Fruit fly (Drosophila melanogaster): Measurements from ENCODE around the gene Tsp5D.

Gene Tsp5D

dm6 chrX:6027846-6028245 is 46.8 kb downstream of the Tsp5D start (continued):
- TF ChIP-seq acj6 (GFP tag; optimal IDR thresholded peaks at IDR 0.05) (peak; percentile 48), Hr4 (GFP tag; optimal IDR thresholded peaks at IDR 0.05) (peak; percentile 54), net (GFP tag; optimal IDR thresholded peaks at IDR 0.05) (peak; percentile 38), CG3919 (GFP tag; optimal IDR thresholded peaks at IDR 0.05) (peak; percentile 60), svp (GFP tag) (peak; percentile 61), Ets96B (tag; optimal IDR thresholded peaks at IDR 0.05) (peak; percentile 70), Sox15 (GFP tag; optimal IDR thresholded peaks at IDR 0.05) (no peak), CG8319 (GFP tag; optimal IDR thresholded peaks at IDR 0.05) (peak; percentile 3), CG6792 (GFP tag; optimal IDR thresholded peaks at IDR 0.05) (peak; percentile 23), cyc (GFP tag; optimal IDR thresholded peaks at IDR 0.05) (peak; percentile 34), dac (GFP tag; optimal IDR thresholded peaks at IDR 0.05) (no peak), ss (GFP tag; optimal IDR thresholded peaks at IDR 0.05) (peak; percentile 62 to 73), Eip75B (GFP tag; optimal IDR thresholded peaks at IDR 0.05) (peak; percentile 64), OdsH (GFP tag; optimal IDR thresholded peaks at IDR 0.05) (peak; percentile 37), fd59A (GFP tag; optimal IDR thresholded peaks at IDR 0.05) (peak; percentile 4), Sox14 (GFP tag; optimal IDR thresholded peaks at IDR 0.05) (peak; percentile 49)

- TF ChIP-seq CG4318 (GFP tag; optimal IDR thresholded peaks at IDR 0.05) (no peak), CG3032 (tag; optimal IDR thresholded peaks at IDR 0.05) (peak; percentile 65), svp (GFP tag) (peak; percentile 87), Hr4 (GFP tag; optimal IDR thresholded peaks at IDR 0.05) (no peak), fd59A (GFP tag; optimal IDR thresholded peaks at IDR 0.05) (peak; percentile 45), CG8632 (GFP tag; optimal IDR thresholded peaks at IDR 0.05) (peak; percentile 59), eg (GFP tag; IDR thresholded peaks at IDR 0.05) (no peak), Sox102F (GFP tag; optimal IDR thresholded peaks at IDR 0.05) (peak; percentile 70), acj6 (GFP tag; optimal IDR thresholded peaks at IDR 0.05) (peak; percentile 62), dsx (GFP tag; optimal IDR thresholded peaks at IDR 0.05; ENCODE audit: poor library complexity, severe bottlenecking) (peak; percentile 55), Ets21C (GFP tag; optimal IDR thresholded peaks at IDR 0.05) (peak; percentile 63), vri (GFP tag; optimal IDR thresholded peaks at IDR 0.05) (peak; percentile 59), CG11902 (GFP tag; optimal IDR thresholded peaks at IDR 0.05) (peak; percentile 69), Ets96B (tag; optimal IDR thresholded peaks at IDR 0.05) (peak; percentile 59), topi (GFP tag; optimal IDR thresholded peaks at IDR 0.05) (peak; percentile 73), spab (GFP tag; optimal IDR thresholded peaks at IDR 0.05) (peak; percentile 43), Eip78C (GFP tag) (peak; percentile 87), CG6163 (GFP tag; IDR thresholded peaks at IDR 0.05) (peak; percentile 57; the same call in 2 of the 3 replicates), CG16779 (tag; optimal IDR thresholded peaks at IDR 0.05) (no peak), Sox15 (GFP tag; optimal IDR thresholded peaks at IDR 0.05) (peak; percentile 45), Sox14 (GFP tag; optimal IDR thresholded peaks at IDR 0.05) (peak; percentile 35), Blimp-1 (GFP tag; optimal IDR thresholded peaks at IDR 0.05) (no peak), Hr39 (GFP tag; optimal IDR thresholded peaks at IDR 0.05) (peak; percentile 78), CG10631 (GFP tag; optimal IDR thresholded peaks at IDR 0.05) (peak; percentile 57), CG7368 (GFP tag; optimal IDR thresholded peaks at IDR 0.05) (peak; percentile 64), CG6808 (GFP tag; optimal IDR thresholded peaks at IDR 0.05) (peak; percentile 27), lz (GFP tag; optimal IDR thresholded peaks at IDR 0.05) (peak; percentile 64), CG8119 (GFP tag; IDR thresholded peaks at IDR 0.05) (no peak), Gug (GFP tag; IDR thresholded peaks at IDR 0.05) (no peak), CG31627 (GFP tag; optimal IDR thresholded peaks at IDR 0.05) (peak; percentile 74), CG10669 (GFP tag; optimal IDR thresholded peaks at IDR 0.05) (peak; percentile 67), Smox (GFP tag; optimal IDR thresholded peaks at IDR 0.05) (peak; percentile 72), Lpt (GFP tag; optimal IDR thresholded peaks at IDR 0.05) (no peak), Hr38 (GFP tag; optimal IDR thresholded peaks at IDR 0.05) (no peak), fd85E (GFP tag; optimal IDR thresholded peaks at IDR 0.05) (peak; percentile 23), CG9139 (GFP tag; optimal IDR thresholded peaks at IDR 0.05) (peak; percentile 25), CG15336 (GFP tag; IDR thresholded peaks at IDR 0.05) (no peak), CG6276 (GFP tag; optimal IDR thresholded peaks at IDR 0.05) (no peak), Eip93F (GFP tag; optimal IDR thresholded peaks at IDR 0.05) (no peak), CG8319 (GFP tag; optimal IDR thresholded peaks at IDR 0.05) (peak; percentile 36), fkh (GFP tag; optimal IDR thresholded peaks at IDR 0.05) (no peak), achi (GFP tag; optimal IDR thresholded peaks at IDR 0.05) (peak; percentile 52)
Observed at dm6 chrX:6024638-6025037, 50.0 kb downstream of the Tsp5D start.

Data from whole organism, prepupa.